ENCODE assay signal across 6 worm cellular contexts in the genomic region with DNA sequence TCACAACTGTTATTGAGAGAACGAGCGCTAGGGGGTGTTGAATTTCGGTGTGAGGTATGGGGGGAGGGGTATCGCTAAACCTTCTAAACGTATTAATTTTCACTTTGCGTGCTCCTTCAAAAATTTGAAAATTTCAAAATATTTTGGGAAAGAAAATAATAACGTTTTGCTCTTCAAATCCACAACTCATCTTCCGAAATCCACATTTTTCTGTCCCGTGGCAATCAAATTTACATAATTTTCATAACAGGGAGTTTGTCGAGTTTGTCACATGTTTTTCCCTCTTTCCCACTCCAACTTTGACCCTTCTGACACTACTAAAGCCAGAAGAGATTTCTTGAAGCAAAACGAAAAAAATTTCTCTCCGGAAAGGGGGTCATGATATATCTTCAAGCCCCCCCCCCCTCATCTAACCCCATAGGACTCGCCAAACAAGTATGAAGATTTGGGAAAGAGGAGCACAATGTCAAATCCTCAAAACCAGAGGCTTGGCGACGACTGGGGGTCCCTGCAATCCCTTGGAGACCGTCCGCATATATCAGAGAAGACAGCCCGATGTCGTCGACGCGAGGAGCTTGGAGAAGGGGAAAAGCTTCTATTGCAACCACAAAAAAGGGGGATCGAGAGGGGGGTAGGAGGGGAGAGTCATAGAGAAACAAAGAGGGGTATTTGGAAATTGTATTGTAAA.
TF ChIP-seq lines count a peak whose summit lies in the region.

No protein-coding gene starts in this region.

TF ChIP-seq in whole organism, L1 larva, 84 proteins besides CTCF, POLR2A, EP300 and RAD21:
- TF ChIP-seq lin-14 (GFP tag; optimal IDR thresholded peaks at IDR 0.05; lab: Kevin White, UChicago) = peak; percentile 59
- no peak for TF ChIP-seq grh-1 (GFP tag; IDR thresholded peaks at IDR 0.05; lab: Robert Waterston, UW)
- no peak for TF ChIP-seq egl-13 (tag; optimal IDR thresholded peaks at IDR 0.05; lab: Kevin White, UChicago)
- TF ChIP-seq aha-1 (tag; optimal IDR thresholded peaks at IDR 0.05; lab: Kevin White, UChicago) = no peak

TF ChIP-seq in whole organism, L2 larva, 48 proteins besides CTCF, POLR2A, EP300 and RAD21:
- TF ChIP-seq ztf-1 (GFP tag; conservative IDR thresholded peaks at IDR 0.05; lab: Robert Waterston, UW) = no peak
- TF ChIP-seq mab-5 (tag; optimal IDR thresholded peaks at IDR 0.05; lab: Kevin White, UChicago) = peak; percentile 40

TF ChIP-seq in whole organism, L4 larva, 104 proteins besides CTCF, POLR2A, EP300 and RAD21:
- TF ChIP-seq spr-1 (tag; optimal IDR thresholded peaks at IDR 0.05; lab: Kevin White, UChicago) = no peak
- no peak for TF ChIP-seq unc-62 (GFP tag; optimal IDR thresholded peaks at IDR 0.05 in 1 of 2; lab: Kevin White, UChicago)
- no peak for TF ChIP-seq unc-62 (tag; optimal IDR thresholded peaks at IDR 0.05; lab: Kevin White, UChicago)
- no peak for TF ChIP-seq daf-16 (GFP tag; optimal IDR thresholded peaks at IDR 0.05; lab: Kevin White, UChicago)
- TF ChIP-seq daf-16 (tag; optimal IDR thresholded peaks at IDR 0.05; lab: Kevin White, UChicago) = no peak
- no peak for TF ChIP-seq lim-7 (GFP tag; IDR thresholded peaks at IDR 0.05; lab: Robert Waterston, UW)
- no peak for TF ChIP-seq dpl-1 (GFP tag; optimal IDR thresholded peaks at IDR 0.05; lab: Kevin White, UChicago)
- no peak for TF ChIP-seq F10B5.3 (tag; optimal IDR thresholded peaks at IDR 0.05; lab: Kevin White, UChicago)
- peak; percentile 48 for TF ChIP-seq set-16 (GFP tag; IDR thresholded peaks at IDR 0.05; lab: Robert Waterston, UW)
- TF ChIP-seq Y48G9A.11 (GFP tag; IDR thresholded peaks at IDR 0.05; lab: Robert Waterston, UW) = no peak
- no peak for TF ChIP-seq ces-1 (GFP tag; optimal IDR thresholded peaks at IDR 0.05; lab: Kevin White, UChicago)
- TF ChIP-seq php-3 (GFP tag; IDR thresholded peaks at IDR 0.05; lab: Robert Waterston, UW) = no peak
- TF ChIP-seq attf-4 (tag; optimal IDR thresholded peaks at IDR 0.05; lab: Kevin White, UChicago) = no peak
- no peak for TF ChIP-seq skn-1 (tag; optimal IDR thresholded peaks at IDR 0.05; lab: Kevin White, UChicago)
- TF ChIP-seq ceh-20 (GFP tag; IDR thresholded peaks at IDR 0.05; lab: Robert Waterston, UW) = no peak
- TF ChIP-seq egl-43 (GFP tag; IDR thresholded peaks at IDR 0.05; lab: Robert Waterston, UW) = peak; percentile 55; the same call in 1 of the 2 replicates
- no peak for TF ChIP-seq mes-2 (tag; optimal IDR thresholded peaks at IDR 0.05; lab: Kevin White, UChicago; ENCODE audit: poor library complexity, severe bottlenecking)
- TF ChIP-seq Y105C5A.15 (GFP tag; IDR thresholded peaks at IDR 0.05; lab: Robert Waterston, UW) = no peak
- peak; percentile 24 for TF ChIP-seq aha-1 (tag; lab: Kevin White, UChicago)
TF ChIP-seq in whole organism, L4 larva: peak in this region for 3.

TF ChIP-seq in whole organism, late embryonic, 69 proteins besides CTCF, POLR2A, EP300 and RAD21:
- TF ChIP-seq ceh-30 (tag; optimal IDR thresholded peaks at IDR 0.05; lab: Kevin White, UChicago) (no peak), ceh-24 (tag; optimal IDR thresholded peaks at IDR 0.05; lab: Kevin White, UChicago) (no peak), ceh-14 (tag; optimal IDR thresholded peaks at IDR 0.05; lab: Kevin White, UChicago) (no peak), fkh-6 (tag; optimal IDR thresholded peaks at IDR 0.05; lab: Kevin White, UChicago) (no peak), unc-3 (GFP tag; conservative IDR thresholded peaks at IDR 0.05; lab: Robert Waterston, UW) (no peak), unc-3 (tag; optimal IDR thresholded peaks at IDR 0.05; lab: Kevin White, UChicago) (peak; percentile 57), K09A11.1 (tag; optimal IDR thresholded peaks at IDR 0.05; lab: Kevin White, UChicago; ENCODE audit: insufficient read depth) (no peak), ceh-34 (tag; optimal IDR thresholded peaks at IDR 0.05; lab: Kevin White, UChicago) (peak; percentile 85), unc-42 (tag; optimal IDR thresholded peaks at IDR 0.05; lab: Kevin White, UChicago) (peak; percentile 67), K02D7.2 (tag; optimal IDR thresholded peaks at IDR 0.05; lab: Kevin White, UChicago) (no peak)

TF ChIP-seq in whole organism, mixed stage, embryonic, 35 proteins besides CTCF, POLR2A, EP300 and RAD21:
- peak; percentile 52 for TF ChIP-seq ces-1 (GFP tag; optimal IDR thresholded peaks at IDR 0.05; lab: Kevin White, UChicago)
- no peak for TF ChIP-seq unc-62 (GFP tag; optimal IDR thresholded peaks at IDR 0.05; lab: Kevin White, UChicago)

TF ChIP-seq in whole organism, young adult, 124 proteins besides CTCF, POLR2A, EP300 and RAD21:
- peak; percentile 55; the same call in 1 of the 2 replicates for TF ChIP-seq zfh-2 (GFP tag; conservative IDR thresholded peaks at IDR 0.05; lab: Robert Waterston, UW)
- TF ChIP-seq unc-62 (GFP tag; optimal IDR thresholded peaks at IDR 0.05; lab: Kevin White, UChicago) = no peak
